Fruit fly (Drosophila melanogaster) whole organism: ENCODE results near the gene yellow-e3.

Source experiments
- CG8478 ChIP-seq: fragments of >200 bp; optimal IDR thresholded peaks from 2 replicates; lab custom pipeline; 2018; ENCODE audit warnings: inconsistent platforms
- Dll ChIP-seq: fragments of >200 bp; optimal IDR thresholded peaks from 2 replicates; lab custom pipeline; 2017
- EcR ChIP-seq, 2 experiments: fragments of >200 bp; optimal IDR thresholded peaks; 2 replicates each; lab custom pipeline; 2017; ENCODE audit warnings: missing biosample characterization in 2 of 2, missing genetic modification characterization in 2 of 2, missing genetic modification reagents in 2 of 2
- pan ChIP-seq: fragments of >200 bp; optimal IDR thresholded peaks from 2 replicates; lab custom pipeline; 2017
- psq ChIP-seq: fragments of >200 bp; optimal IDR thresholded peaks from 2 replicates; lab custom pipeline; 2017
- usp ChIP-seq: fragments of >200 bp; optimal IDR thresholded peaks from 2 replicates; lab custom pipeline; 2017; ENCODE audit warnings: missing biosample characterization, missing genetic modification characterization, mixed read lengths

The yellow-e3 gene

DNA sequence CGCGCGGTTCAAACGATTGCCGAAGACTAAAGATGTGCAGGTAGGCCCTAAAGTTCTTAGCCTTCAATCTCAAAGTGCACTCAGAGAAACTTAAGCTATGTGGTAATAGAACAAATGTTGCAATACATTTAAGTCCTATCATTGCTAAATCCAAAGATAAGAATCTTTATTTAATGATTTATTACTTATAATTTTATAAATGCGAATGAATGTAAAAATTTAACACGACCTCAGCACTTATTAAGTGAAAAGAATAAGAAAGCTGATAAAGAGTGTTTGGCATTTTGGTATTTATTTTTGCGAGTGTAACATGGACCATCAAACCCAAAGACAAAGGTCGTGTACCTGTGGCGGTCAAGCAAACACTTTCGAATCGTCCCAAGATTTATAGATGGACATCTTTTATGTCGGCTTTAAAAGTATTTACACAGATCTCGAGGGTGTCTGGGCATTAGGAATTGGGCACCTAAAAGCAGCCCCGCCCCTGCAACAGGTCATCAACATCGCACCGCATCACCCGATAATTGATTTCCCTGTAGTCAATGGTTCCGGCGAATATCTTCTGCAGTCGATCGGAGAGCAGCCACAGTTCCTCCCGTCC lies at the start of gene yellow-e3:
Gene yellow-e3 (minus strand): TSS at position 30 of the 601 bp plus-strand sequence.
- TF ChIP-seq EcR (GFP tag; optimal IDR thresholded peaks at IDR 0.05; lab: Kevin White, UChicago) (no peak), psq (lab: Kevin White, UChicago) (no peak), CG8478 (no peak), pan (lab: Kevin White, UChicago) (no peak), Dll (no peak), usp (GFP tag; lab: Kevin White, UChicago) (no peak)

dm6 chr3R:13453955-13454354 lies 49.3 kb upstream of the yellow-e3 start:
- TF ChIP-seq Dll (no peak), psq (lab: Kevin White, UChicago) (no peak), CG8478 (no peak), pan (lab: Kevin White, UChicago) (no peak), usp (GFP tag; lab: Kevin White, UChicago) (no peak), EcR (GFP tag; optimal IDR thresholded peaks at IDR 0.05; lab: Kevin White, UChicago) (no peak)

DNA sequence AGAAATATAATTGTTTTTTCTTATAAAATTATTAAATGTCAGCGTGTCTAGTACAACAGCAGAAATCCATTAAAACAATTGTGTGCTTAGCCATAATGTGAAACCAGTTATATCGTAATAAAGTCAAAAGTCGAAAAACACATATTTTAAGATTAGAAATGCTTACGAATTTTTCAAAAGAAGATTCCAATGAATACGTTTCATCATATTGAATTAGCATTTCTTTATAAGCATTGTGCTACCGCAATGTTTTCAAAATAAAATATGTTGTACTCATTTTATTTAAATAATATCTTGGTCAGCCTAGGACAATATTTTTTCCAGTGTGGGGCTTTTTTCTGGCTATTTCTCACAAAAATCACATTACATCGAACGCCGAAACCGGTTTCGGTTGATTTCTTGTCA lies 48.2 kb upstream of the yellow-e3 start:
- TF ChIP-seq psq (lab: Kevin White, UChicago) = no peak
- no peak for TF ChIP-seq Dll
- no peak for TF ChIP-seq usp (GFP tag; lab: Kevin White, UChicago)
- TF ChIP-seq pan (lab: Kevin White, UChicago) = no peak
- no peak for TF ChIP-seq CG8478

dm6 chr3R:13452261-13452660 lies 47.6 kb upstream of the yellow-e3 start:
- TF ChIP-seq EcR (GFP tag; optimal IDR thresholded peaks at IDR 0.05; lab: Kevin White, UChicago) (no peak), pan (lab: Kevin White, UChicago) (no peak), psq (lab: Kevin White, UChicago) (no peak), Dll (no peak), usp (GFP tag; lab: Kevin White, UChicago) (no peak), CG8478 (no peak)

- no peak for TF ChIP-seq usp (GFP tag; lab: Kevin White, UChicago)
- TF ChIP-seq CG8478 = no peak
- TF ChIP-seq pan (lab: Kevin White, UChicago) = no peak
- no peak for TF ChIP-seq Dll
- TF ChIP-seq EcR (GFP tag; optimal IDR thresholded peaks at IDR 0.05; lab: Kevin White, UChicago) = no peak
- no peak for TF ChIP-seq psq (lab: Kevin White, UChicago)
Measured at dm6 chr3R:13450338-13450737, 45.7 kb upstream of the yellow-e3 start, which contains the start of gene side-IV. side-IV (plus strand) TSS chr3R:13450590.

DNA sequence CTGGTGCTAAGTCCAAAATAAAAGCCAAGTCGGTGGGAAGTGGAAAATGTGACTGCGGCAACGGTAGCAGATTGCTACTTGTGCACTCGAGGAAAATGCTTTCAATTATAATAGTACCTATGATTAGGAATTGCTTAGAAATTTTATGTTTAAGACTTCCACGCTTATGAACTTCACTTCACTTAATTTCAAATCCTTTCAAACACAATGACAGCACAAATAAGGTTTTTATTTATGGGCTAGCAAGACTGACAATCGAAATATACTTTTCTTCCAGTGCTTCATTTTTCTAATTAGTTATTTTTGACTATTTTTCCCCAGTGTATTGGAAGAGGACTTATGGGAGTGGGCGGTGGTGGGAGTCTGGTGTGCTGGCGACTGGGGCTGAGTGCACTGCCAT lies 43.7 kb upstream of the yellow-e3 start:
- TF ChIP-seq usp (GFP tag; lab: Kevin White, UChicago) (no peak), EcR (GFP tag; optimal IDR thresholded peaks at IDR 0.05; lab: Kevin White, UChicago) (no peak), CG8478 (no peak), Dll (no peak), psq (lab: Kevin White, UChicago) (no peak)

DNA sequence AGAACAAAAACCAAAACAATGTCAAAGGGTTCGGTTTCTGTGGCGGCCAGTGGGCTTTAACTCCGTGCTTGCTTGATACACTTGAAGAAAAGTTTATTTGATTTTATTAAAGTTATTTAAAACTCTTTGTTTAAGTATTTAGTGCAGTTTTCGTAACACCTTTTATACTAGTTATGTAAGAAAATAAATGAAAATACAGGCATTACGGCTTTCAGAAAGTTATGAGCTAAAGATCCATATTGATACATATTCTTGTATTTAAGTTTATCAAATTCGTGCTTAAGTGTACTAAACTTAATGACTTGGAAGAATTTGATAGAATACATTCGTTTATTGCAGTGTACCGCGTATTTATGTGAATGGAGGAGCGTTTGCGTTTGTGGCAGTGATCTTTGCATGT lies 41.8 kb upstream of the yellow-e3 start:
- TF ChIP-seq psq (lab: Kevin White, UChicago) (no peak), CG8478 (no peak), Dll (no peak), usp (GFP tag; lab: Kevin White, UChicago) (no peak), pan (lab: Kevin White, UChicago) (no peak), EcR (GFP tag; optimal IDR thresholded peaks at IDR 0.05; lab: Kevin White, UChicago) (no peak)

- no peak for TF ChIP-seq pan (lab: Kevin White, UChicago)
- no peak for TF ChIP-seq Dll
- no peak for TF ChIP-seq EcR (GFP tag; optimal IDR thresholded peaks at IDR 0.05; lab: Kevin White, UChicago)
- no peak for TF ChIP-seq CG8478
- no peak for TF ChIP-seq psq (lab: Kevin White, UChicago)
- TF ChIP-seq usp (GFP tag; lab: Kevin White, UChicago) = no peak
Measured at dm6 chr3R:13446048-13446447, 41.4 kb upstream of the yellow-e3 start.

- TF ChIP-seq Dll (no peak), EcR (GFP tag; optimal IDR thresholded peaks at IDR 0.05; lab: Kevin White, UChicago) (no peak), CG8478 (no peak), psq (lab: Kevin White, UChicago) (no peak), pan (lab: Kevin White, UChicago) (no peak), usp (GFP tag; lab: Kevin White, UChicago) (no peak)
Measured at dm6 chr3R:13441703-13442102, 37.0 kb upstream of the yellow-e3 start.

dm6 chr3R:13435836-13436235 lies 31.2 kb upstream of the yellow-e3 start:
- no peak for TF ChIP-seq EcR (GFP tag; optimal IDR thresholded peaks at IDR 0.05; lab: Kevin White, UChicago)
- TF ChIP-seq psq (lab: Kevin White, UChicago) = no peak
- TF ChIP-seq pan (lab: Kevin White, UChicago) = no peak
- TF ChIP-seq CG8478 = no peak
- no peak for TF ChIP-seq usp (GFP tag; lab: Kevin White, UChicago)
- TF ChIP-seq Dll = no peak

DNA sequence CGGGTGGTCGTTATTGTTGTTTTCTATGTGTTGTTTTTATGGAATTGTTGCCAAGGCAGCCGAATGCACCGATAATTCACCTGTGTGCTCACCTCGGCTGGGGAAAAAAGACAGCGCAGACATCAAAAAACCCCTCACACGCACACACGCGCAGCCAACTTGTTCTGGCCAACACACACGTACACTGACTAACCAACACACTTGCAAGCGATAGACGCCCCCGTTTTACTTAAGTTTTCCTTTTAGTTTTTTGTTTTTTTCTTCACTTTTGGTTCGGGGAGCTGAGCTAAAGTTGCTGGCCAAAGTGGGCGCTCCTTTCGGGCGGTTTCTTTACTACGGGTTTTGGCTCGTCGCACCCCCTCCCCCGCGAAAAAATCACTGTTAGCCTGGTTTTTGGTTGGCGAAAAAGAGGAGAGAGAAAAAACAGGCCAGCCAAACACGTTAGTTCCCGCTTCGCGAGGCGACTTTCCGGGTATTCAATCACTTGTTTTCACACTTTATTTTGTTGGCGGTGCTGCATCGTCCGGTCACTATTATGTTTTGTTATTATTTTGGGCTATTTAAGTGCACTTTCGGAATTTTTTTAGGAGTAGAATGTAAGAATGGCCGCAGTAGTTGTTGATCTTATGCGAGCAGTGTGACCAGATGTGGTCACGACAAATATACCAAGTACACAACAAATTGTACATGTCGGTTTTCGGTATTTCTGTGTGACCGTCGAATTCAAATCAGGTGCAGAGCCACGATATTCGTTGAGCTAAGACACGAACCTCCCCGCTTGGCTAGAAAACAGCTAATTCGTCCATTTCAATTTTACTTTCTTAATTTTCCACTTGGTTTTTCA lies 29.9 kb upstream of the yellow-e3 start, which contains the start of gene yrt:
Gene yrt (minus strand): TSS at position 660 of the 844 bp plus-strand sequence.
- no peak for TF ChIP-seq EcR (GFP tag; optimal IDR thresholded peaks at IDR 0.05; lab: Kevin White, UChicago)
- TF ChIP-seq pan (lab: Kevin White, UChicago) = no peak
- TF ChIP-seq psq (lab: Kevin White, UChicago) = no peak
- no peak for TF ChIP-seq Dll
- no peak for TF ChIP-seq usp (GFP tag; lab: Kevin White, UChicago)
- TF ChIP-seq CG8478 = no peak

dm6 chr3R:13433623-13434022 lies 29.0 kb upstream of the yellow-e3 start:
- TF ChIP-seq Dll (no peak), CG8478 (no peak), EcR (GFP tag; optimal IDR thresholded peaks at IDR 0.05; lab: Kevin White, UChicago) (no peak), psq (lab: Kevin White, UChicago) (no peak), pan (lab: Kevin White, UChicago) (no peak), usp (GFP tag; lab: Kevin White, UChicago) (no peak)
